Fruit fly (Drosophila melanogaster) whole organism, prepupa: ENCODE data around the gene gwl.

Experiments used
- Blimp-1 ChIP-seq: fragments of 200-800 bp; sonication (Bioruptor generic); optimal IDR thresholded peaks from 3 replicates; lab custom pipeline; 2017; ENCODE audit warnings: missing biosample characterization, missing genetic modification characterization, mild to moderate bottlenecking, moderate library complexity, missing genetic modification reagents
- CG10631 ChIP-seq: fragments of 200-800 bp; sonication (Bioruptor generic); optimal IDR thresholded peaks from 2 replicates; lab custom pipeline; 2016; ENCODE audit warnings: missing biosample characterization, missing genetic modification characterization
- CG10669 ChIP-seq: fragments of 200-800 bp; sonication (Bioruptor generic); optimal IDR thresholded peaks from 3 replicates; lab custom pipeline; 2018; ENCODE audit warnings: missing biosample characterization, mild to moderate bottlenecking, missing genetic modification characterization, moderate library complexity
- CG11294 ChIP-seq: fragments of 200-800 bp; sonication (Bioruptor generic); IDR thresholded peaks from 2 replicates; pipeline ENCODE4 v1.3.6; 2022; ENCODE audit warnings: missing biosample characterization, missing genetic modification characterization
- CG11902 ChIP-seq: fragments of 200-800 bp; sonication (Bioruptor generic); optimal IDR thresholded peaks from 3 replicates; lab custom pipeline; 2016; ENCODE audit warnings: missing biosample characterization, missing genetic modification characterization
- CG15336 ChIP-seq: fragments of 200-800 bp; sonication (Bioruptor generic); IDR thresholded peaks from 2 replicates; pipeline ENCODE4 v1.3.6; 2022; ENCODE audit warnings: missing biosample characterization, missing genetic modification characterization
- CG1621 ChIP-seq: fragments of 200-800 bp; sonication (Bioruptor generic); optimal IDR thresholded peaks from 3 replicates; lab custom pipeline; 2018; ENCODE audit warnings: missing biosample characterization, mild to moderate bottlenecking, missing genetic modification characterization
- CG16779 ChIP-seq: fragments of 200-800 bp; sonication (Bioruptor generic); optimal IDR thresholded peaks from 3 replicates; lab custom pipeline; 2017; ENCODE audit warnings: missing biosample characterization, mild to moderate bottlenecking, missing genetic modification characterization
- CG3032 ChIP-seq: fragments of 200-800 bp; optimal IDR thresholded peaks from 2 replicates; lab custom pipeline; 2019; ENCODE audit warnings: missing biosample characterization, mild to moderate bottlenecking, missing genetic modification characterization, moderate library complexity
- CG31627 ChIP-seq: fragments of 200-800 bp; sonication (Bioruptor generic); optimal IDR thresholded peaks from 3 replicates; lab custom pipeline; 2016; ENCODE audit warnings: missing biosample characterization, missing genetic modification characterization
- CG32006 ChIP-seq: fragments of 200-800 bp; sonication (Bioruptor generic); optimal IDR thresholded peaks from 3 replicates; lab custom pipeline; 2017; ENCODE audit warnings: missing biosample characterization, mild to moderate bottlenecking, missing genetic modification characterization
- CG34406 ChIP-seq: fragments of 200-800 bp; sonication (Bioruptor generic); optimal IDR thresholded peaks from 3 replicates; lab custom pipeline; 2016; ENCODE audit warnings: missing biosample characterization, missing genetic modification characterization
- CG3919 ChIP-seq: fragments of 200-800 bp; sonication (Bioruptor generic); optimal IDR thresholded peaks from 3 replicates; lab custom pipeline; 2016; ENCODE audit warnings: missing biosample characterization, missing genetic modification characterization
- CG4318 ChIP-seq: fragments of 200-800 bp; sonication (Bioruptor generic); optimal IDR thresholded peaks from 3 replicates; lab custom pipeline; 2017; ENCODE audit warnings: missing biosample characterization, mild to moderate bottlenecking, missing genetic modification characterization
- CG6163 ChIP-seq: fragments of 200-800 bp; sonication (Bioruptor generic); IDR thresholded peaks from 3 replicates; pipeline ENCODE4 v1.3.6; 2022; ENCODE audit warnings: missing biosample characterization, missing genetic modification characterization
- CG6276 ChIP-seq: fragments of 200-800 bp; sonication (Bioruptor generic); optimal IDR thresholded peaks from 2 replicates; lab custom pipeline; 2017; ENCODE audit warnings: missing biosample characterization, mild to moderate bottlenecking, missing genetic modification characterization
- CG6792 ChIP-seq: fragments of 200-800 bp; sonication (Bioruptor generic); optimal IDR thresholded peaks from 3 replicates; lab custom pipeline; 2016; ENCODE audit warnings: missing biosample characterization, missing genetic modification characterization
- CG6808 ChIP-seq: fragments of 200-800 bp; sonication (Bioruptor generic); optimal IDR thresholded peaks from 3 replicates; lab custom pipeline; 2017; ENCODE audit warnings: missing biosample characterization, missing genetic modification characterization, mild to moderate bottlenecking, moderate library complexity, missing genetic modification reagents
- CG7368 ChIP-seq: fragments of 200-800 bp; sonication (Bioruptor generic); optimal IDR thresholded peaks from 3 replicates; lab custom pipeline; 2016; ENCODE audit warnings: missing biosample characterization, missing genetic modification characterization
- CG8119 ChIP-seq: fragments of 200-800 bp; sonication (Bioruptor generic); IDR thresholded peaks from 3 replicates; pipeline ENCODE4 v1.3.6; 2022; ENCODE audit warnings: missing biosample characterization, missing genetic modification characterization
- CG8319 ChIP-seq: fragments of 200-800 bp; sonication (Bioruptor generic); optimal IDR thresholded peaks from 3 replicates; lab custom pipeline; 2016; ENCODE audit warnings: missing biosample characterization, missing genetic modification characterization
- CG8632 ChIP-seq: fragments of 200-800 bp; sonication (Bioruptor generic); optimal IDR thresholded peaks from 3 replicates; lab custom pipeline; 2016; ENCODE audit warnings: missing biosample characterization, missing genetic modification characterization
- CG9139 ChIP-seq: fragments of 200-800 bp; sonication (Bioruptor generic); optimal IDR thresholded peaks from 3 replicates; lab custom pipeline; 2017; ENCODE audit warnings: missing biosample characterization, mild to moderate bottlenecking, missing genetic modification characterization
- Eip75B ChIP-seq: fragments of 200-800 bp; sonication (Bioruptor generic); optimal IDR thresholded peaks from 3 replicates; lab custom pipeline; 2016; ENCODE audit warnings: missing biosample characterization, missing genetic modification characterization
- Eip78C ChIP-seq: fragments of 200-800 bp; sonication (Bioruptor generic); peaks from one replicate; lab custom pipeline; 2016; ENCODE audit warnings: missing biosample characterization, missing genetic modification characterization
- Eip93F ChIP-seq: fragments of 200-800 bp; sonication (Bioruptor generic); optimal IDR thresholded peaks from 2 replicates; lab custom pipeline; 2016; ENCODE audit warnings: missing biosample characterization, mild to moderate bottlenecking, missing genetic modification characterization
- Ets21C ChIP-seq: fragments of 200-800 bp; sonication (Bioruptor generic); optimal IDR thresholded peaks from 3 replicates; lab custom pipeline; 2016; ENCODE audit warnings: missing biosample characterization, missing genetic modification characterization
- Gug ChIP-seq: fragments of 200-800 bp; sonication (Bioruptor generic); IDR thresholded peaks from 2 replicates; pipeline ENCODE4 v1.3.6; 2022; ENCODE audit warnings: missing biosample characterization, missing genetic modification characterization
- Hr38 ChIP-seq: sonication (Bioruptor generic); optimal IDR thresholded peaks from 2 replicates; lab custom pipeline; 2016; ENCODE audit warnings: missing biosample characterization, missing genetic modification characterization
- Hr39 ChIP-seq: fragments of 200-800 bp; sonication (Bioruptor generic); optimal IDR thresholded peaks from 2 replicates; lab custom pipeline; 2016; ENCODE audit warnings: missing biosample characterization, missing genetic modification characterization
- Hr4 ChIP-seq: fragments of 200-800 bp; sonication (Bioruptor generic); optimal IDR thresholded peaks from 3 replicates; lab custom pipeline; 2016; ENCODE audit warnings: missing biosample characterization, missing genetic modification characterization
- Sox102F ChIP-seq: fragments of 200-800 bp; sonication (Bioruptor generic); optimal IDR thresholded peaks from 2 replicates; lab custom pipeline; 2016; ENCODE audit warnings: missing biosample characterization, mild to moderate bottlenecking, missing genetic modification characterization
- Sox14 ChIP-seq: fragments of 200-800 bp; sonication (Bioruptor generic); optimal IDR thresholded peaks from 3 replicates; lab custom pipeline; 2016; ENCODE audit warnings: missing biosample characterization, missing genetic modification characterization
- Sox15 ChIP-seq: fragments of 200-800 bp; sonication (Bioruptor generic); optimal IDR thresholded peaks from 3 replicates; lab custom pipeline; 2016; ENCODE audit warnings: missing biosample characterization, missing genetic modification characterization
- achi ChIP-seq: fragments of 200-800 bp; sonication (Bioruptor generic); optimal IDR thresholded peaks from 3 replicates; lab custom pipeline; 2016; ENCODE audit warnings: missing biosample characterization, missing genetic modification characterization
- acj6 ChIP-seq: fragments of 200-800 bp; sonication (Bioruptor generic); optimal IDR thresholded peaks from 3 replicates; lab custom pipeline; 2016; ENCODE audit warnings: missing biosample characterization, missing genetic modification characterization
- cyc ChIP-seq: fragments of 200-800 bp; sonication (Bioruptor generic); optimal IDR thresholded peaks from 3 replicates; lab custom pipeline; 2016; ENCODE audit warnings: missing biosample characterization, missing genetic modification characterization
- dsx ChIP-seq: fragments of 200-800 bp; optimal IDR thresholded peaks from 3 replicates; lab custom pipeline; 2019; ENCODE audit warnings: missing biosample characterization, mild to moderate bottlenecking, missing genetic modification characterization, moderate library complexity; ENCODE audit not compliant: poor library complexity, severe bottlenecking
- eg ChIP-seq: fragments of 200-800 bp; sonication (Bioruptor generic); IDR thresholded peaks from 3 replicates; pipeline ENCODE4 v1.3.6; 2022; ENCODE audit warnings: missing biosample characterization, missing genetic modification characterization
- esn ChIP-seq: fragments of 200-800 bp; sonication (Bioruptor generic); optimal IDR thresholded peaks from 2 replicates; lab custom pipeline; 2016; ENCODE audit warnings: missing biosample characterization, mild to moderate bottlenecking, missing genetic modification characterization, moderate library complexity
- fd85E ChIP-seq: fragments of 200-800 bp; sonication (Bioruptor generic); optimal IDR thresholded peaks from 3 replicates; lab custom pipeline; 2016; ENCODE audit warnings: missing biosample characterization, missing genetic modification characterization
- fkh ChIP-seq: fragments of 200-800 bp; sonication (Bioruptor generic); optimal IDR thresholded peaks from 3 replicates; lab custom pipeline; 2017; ENCODE audit warnings: missing biosample characterization, mild to moderate bottlenecking, missing genetic modification characterization, moderate library complexity
- net ChIP-seq: fragments of 200-800 bp; sonication (Bioruptor generic); optimal IDR thresholded peaks from 3 replicates; lab custom pipeline; 2016; ENCODE audit warnings: missing biosample characterization, missing genetic modification characterization
- pdm3 ChIP-seq: fragments of 200-800 bp; sonication (Bioruptor generic); optimal IDR thresholded peaks from 3 replicates; lab custom pipeline; 2016; ENCODE audit warnings: missing biosample characterization, missing genetic modification characterization
- salr ChIP-seq, 2 experiments: fragments of 200-800 bp; sonication (Bioruptor generic); optimal IDR thresholded peaks; 3 replicates each; lab custom pipeline; 2016 to 2018; ENCODE audit warnings: missing biosample characterization in 2 of 2, missing genetic modification characterization in 2 of 2, mild to moderate bottlenecking in 1 of 2
- spab ChIP-seq: fragments of 200-800 bp; sonication (Bioruptor generic); optimal IDR thresholded peaks from 2 replicates; lab custom pipeline; 2017; ENCODE audit warnings: missing biosample characterization, mild to moderate bottlenecking, missing genetic modification characterization, missing genetic modification reagents
- ss ChIP-seq, 2 experiments: fragments of 200-800 bp; sonication (Bioruptor generic); optimal IDR thresholded peaks; 2 replicates in 1 of 2; 3 replicates in 1 of 2; lab custom pipeline; 2017 to 2018; ENCODE audit warnings: mild to moderate bottlenecking in 2 of 2, missing biosample characterization in 2 of 2, missing genetic modification characterization in 2 of 2, moderate library complexity in 1 of 2
- svp ChIP-seq: fragments of 200-800 bp; sonication (Bioruptor generic); peaks from one replicate; lab custom pipeline; 2016; ENCODE audit warnings: missing biosample characterization, missing genetic modification characterization
- topi ChIP-seq: fragments of 200-800 bp; sonication (Bioruptor generic); optimal IDR thresholded peaks from 3 replicates; lab custom pipeline; 2016; ENCODE audit warnings: missing biosample characterization, missing genetic modification characterization
- vri ChIP-seq: fragments of 200-800 bp; sonication (Bioruptor generic); optimal IDR thresholded peaks from 3 replicates; lab custom pipeline; 2016; ENCODE audit warnings: missing biosample characterization, mild to moderate bottlenecking, missing genetic modification characterization

gwl gene

DNA sequence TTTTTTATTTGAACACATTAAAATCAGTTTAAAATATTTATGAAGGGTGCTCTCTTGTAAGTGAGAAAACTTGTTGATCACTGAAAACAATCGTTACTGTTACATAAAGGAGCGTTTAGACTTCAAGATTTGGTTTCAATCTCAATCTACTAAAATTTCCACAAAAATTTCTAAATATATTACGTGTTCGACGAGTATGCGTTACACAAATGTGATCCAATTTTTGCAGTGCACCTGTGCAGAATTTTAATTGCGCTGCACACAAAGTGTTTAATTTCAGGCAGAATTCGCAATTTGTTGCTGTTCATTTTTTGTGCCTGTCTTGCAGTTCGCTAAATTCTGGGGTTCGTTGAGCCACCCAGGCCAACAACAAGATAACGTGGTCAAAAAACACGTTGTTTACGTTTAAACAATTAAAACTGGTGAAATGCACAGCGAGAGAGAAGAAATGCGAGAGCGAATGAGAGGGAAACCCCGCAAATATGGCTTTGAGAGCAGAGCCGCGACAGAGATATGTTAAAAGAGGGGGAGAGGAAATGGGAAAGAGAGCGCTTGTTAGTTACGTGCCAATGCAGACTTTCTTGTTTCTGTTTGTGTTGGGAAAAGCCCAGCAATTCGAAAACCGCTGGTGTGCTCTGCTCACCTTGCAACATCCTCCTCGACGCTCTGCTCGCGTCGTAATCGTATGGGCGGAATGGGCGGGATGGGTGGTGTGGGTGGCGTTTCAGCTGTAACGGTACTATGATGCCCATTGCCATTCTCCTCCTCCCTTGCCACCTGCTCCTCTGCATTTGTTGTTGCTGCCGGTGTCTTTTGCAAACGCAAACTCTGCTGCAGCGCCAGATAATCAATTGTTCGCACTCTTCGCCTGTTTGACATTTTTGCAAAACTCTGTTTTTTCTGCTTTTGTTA is 3.6 kb upstream of the gwl start:
- TF ChIP-seq CG31627 (GFP tag; lab: Kevin White, UChicago) (peak; percentile 67), CG8632 (no peak), CG3919 (peak; percentile 52), CG10631 (peak; percentile 41), CG34406 (peak; percentile 21), svp (GFP tag; lab: Kevin White, UChicago) (peak; percentile 71), fkh (GFP tag; lab: Kevin White, UChicago) (no peak), Sox15 (GFP tag; lab: Kevin White, UChicago) (no peak), salr (GFP tag; optimal IDR thresholded peaks at IDR 0.05; lab: Kevin White, UChicago) (no peak), CG6808 (GFP tag; lab: Kevin White, UChicago) (no peak), Eip75B (GFP tag; lab: Kevin White, UChicago) (peak; percentile 52), CG6792 (GFP tag; lab: Kevin White, UChicago) (no peak), CG8319 (GFP tag; lab: Kevin White, UChicago) (no peak), CG3032 (tag; lab: Kevin White, UChicago) (no peak), CG6163 (GFP tag; lab: Robert Waterston, UW) (peak; percentile 46; the same call in 2 of the 3 replicates), CG11902 (GFP tag; lab: Kevin White, UChicago) (peak; percentile 14), cyc (GFP tag; lab: Kevin White, UChicago) (peak; percentile 66), ss (GFP tag; optimal IDR thresholded peaks at IDR 0.05; lab: Kevin White, UChicago) (no peak), CG32006 (GFP tag; lab: Kevin White, UChicago) (peak; percentile 72), Blimp-1 (GFP tag; lab: Kevin White, UChicago) (no peak), Sox14 (GFP tag; lab: Kevin White, UChicago) (peak; percentile 75), pdm3 (peak; percentile 62), CG9139 (GFP tag; lab: Kevin White, UChicago) (no peak), esn (GFP tag; lab: Kevin White, UChicago) (peak; percentile 65), Eip78C (GFP tag; lab: Kevin White, UChicago) (peak; percentile 75), Ets21C (peak; percentile 45), Sox102F (GFP tag; lab: Kevin White, UChicago) (peak; percentile 65), Gug (GFP tag; lab: Robert Waterston, UW) (no peak), Hr4 (GFP tag; lab: Kevin White, UChicago) (peak; percentile 56), CG16779 (tag; lab: Kevin White, UChicago) (peak; percentile 1), CG1621 (no peak), vri (GFP tag; lab: Kevin White, UChicago) (peak; percentile 63), Hr39 (GFP tag; lab: Kevin White, UChicago) (peak; percentile 64), CG11294 (GFP tag; lab: Robert Waterston, UW) (no peak), CG4318 (GFP tag; lab: Kevin White, UChicago) (peak; percentile 39), acj6 (GFP tag; lab: Kevin White, UChicago) (peak; percentile 46), CG8119 (no peak), spab (GFP tag; lab: Kevin White, UChicago) (no peak), CG6276 (GFP tag; lab: Kevin White, UChicago) (peak; percentile 18), Hr38 (GFP tag; lab: Kevin White, UChicago) (no peak), achi (GFP tag; lab: Kevin White, UChicago) (peak; percentile 51), net (GFP tag; lab: Kevin White, UChicago) (no peak), CG7368 (GFP tag; lab: Kevin White, UChicago) (no peak), topi (peak; percentile 79), CG15336 (GFP tag; lab: Robert Waterston, UW) (peak; percentile 64), fd85E (no peak), eg (peak; percentile 46; the same call in 1 of the 3 replicates), Eip93F (GFP tag; lab: Kevin White, UChicago) (peak; percentile 30), dsx (GFP tag; lab: Kevin White, UChicago) (no peak), CG10669 (GFP tag; lab: Kevin White, UChicago) (peak; percentile 30)
